Fruit fly (Drosophila melanogaster) whole organism, embryonic: ENCODE measurements around the gene REG.
A peak's percentile ranks its signal among the peaks of the same experiment; 100 is the strongest.

Experiments used
- Blimp-1 ChIP-seq: fragments of 200-800 bp; sonication (Bioruptor generic); optimal IDR thresholded peaks from 3 replicates; lab custom pipeline; 2018; ENCODE audit warnings: missing biosample characterization, missing genetic modification characterization, mild to moderate bottlenecking, moderate library complexity, missing genetic modification reagents
- C15 ChIP-seq: fragments of 200-800 bp; sonication (Bioruptor generic); IDR thresholded peaks from 3 replicates; pipeline ENCODE4 v1.3.6; 2022; ENCODE audit warnings: missing biosample characterization, missing genetic modification characterization
- CG10462 ChIP-seq: fragments of 200-800 bp; sonication (Bioruptor generic); optimal IDR thresholded peaks from 2 replicates; lab custom pipeline; 2016; ENCODE audit warnings: missing biosample characterization, missing genetic modification characterization
- CG10959 ChIP-seq: fragments of 200-800 bp; sonication (Bioruptor generic); IDR thresholded peaks from 2 replicates; pipeline ENCODE4 v1.3.6; 2022; ENCODE audit warnings: missing biosample characterization, missing genetic modification characterization
- CG11398 ChIP-seq: fragments of 200-800 bp; sonication (Bioruptor generic); optimal IDR thresholded peaks from 2 replicates; lab custom pipeline; 2016; ENCODE audit warnings: missing biosample characterization, missing genetic modification characterization
- CG11560 ChIP-seq: fragments of 200-800 bp; sonication (Bioruptor generic); IDR thresholded peaks from 3 replicates; pipeline ENCODE4 v1.3.6; 2022; ENCODE audit warnings: missing biosample characterization, missing genetic modification characterization
- CG13775 ChIP-seq: fragments of 200-800 bp; sonication (Bioruptor generic); optimal IDR thresholded peaks from 3 replicates; lab custom pipeline; 2017; ENCODE audit warnings: missing biosample characterization, mild to moderate bottlenecking, missing genetic modification characterization
- CG14441 ChIP-seq: fragments of 200-800 bp; sonication (Bioruptor generic); IDR thresholded peaks from 2 replicates; pipeline ENCODE4 v1.3.6; 2022; ENCODE audit warnings: missing biosample characterization, missing genetic modification characterization
- CG1603 ChIP-seq: fragments of 200-800 bp; sonication (Bioruptor generic); optimal IDR thresholded peaks from 2 replicates; lab custom pipeline; 2019; ENCODE audit warnings: missing biosample characterization, mild to moderate bottlenecking, missing genetic modification characterization, moderate library complexity
- CG17829 ChIP-seq: fragments of 200-800 bp; optimal IDR thresholded peaks from 2 replicates; lab custom pipeline; 2019; ENCODE audit warnings: missing biosample characterization, mild to moderate bottlenecking, missing genetic modification characterization, moderate library complexity
- CG18764 ChIP-seq: fragments of 200-800 bp; sonication (Bioruptor generic); optimal IDR thresholded peaks from 3 replicates; lab custom pipeline; 2016; ENCODE audit warnings: missing biosample characterization, missing genetic modification characterization
- CG2875 ChIP-seq: fragments of 200-800 bp; sonication (Bioruptor generic); optimal IDR thresholded peaks from 2 replicates; lab custom pipeline; 2017; ENCODE audit warnings: missing biosample characterization, mild to moderate bottlenecking, missing genetic modification characterization, missing genetic modification reagents
- CG31365 ChIP-seq: fragments of 200-800 bp; sonication (Bioruptor generic); optimal IDR thresholded peaks from 2 replicates; lab custom pipeline; 2018; ENCODE audit warnings: missing biosample characterization, mild to moderate bottlenecking, missing genetic modification characterization
- CG32772 ChIP-seq: fragments of 200-800 bp; sonication (Bioruptor generic); IDR thresholded peaks from 2 replicates; pipeline ENCODE4 v1.3.6; 2022; ENCODE audit warnings: missing biosample characterization, missing genetic modification characterization
- CG33213 ChIP-seq: fragments of 200-800 bp; sonication (Bioruptor generic); optimal IDR thresholded peaks from 3 replicates; lab custom pipeline; 2016; ENCODE audit warnings: missing biosample characterization, missing genetic modification characterization
- CG4360 ChIP-seq: fragments of 200-800 bp; sonication (Bioruptor generic); IDR thresholded peaks from 2 replicates; pipeline ENCODE4 v1.3.6; 2022; ENCODE audit warnings: missing biosample characterization, missing genetic modification characterization
- CG43689 ChIP-seq: fragments of 200-800 bp; sonication (Bioruptor generic); IDR thresholded peaks from 2 replicates; pipeline ENCODE4 v1.3.6; 2022; ENCODE audit warnings: missing biosample characterization, missing genetic modification characterization
- CG4730 ChIP-seq: fragments of 200-800 bp; sonication (Bioruptor generic); IDR thresholded peaks from 2 replicates; pipeline ENCODE4 v1.3.6; 2022; ENCODE audit warnings: missing biosample characterization, missing genetic modification characterization
- CG6765 ChIP-seq: fragments of 200-800 bp; sonication (Bioruptor generic); optimal IDR thresholded peaks from 3 replicates; lab custom pipeline; 2017; ENCODE audit warnings: missing biosample characterization, mild to moderate bottlenecking, missing genetic modification characterization
- CG8089 ChIP-seq: fragments of 200-800 bp; sonication (Bioruptor generic); optimal IDR thresholded peaks from 3 replicates; lab custom pipeline; 2016; ENCODE audit warnings: missing biosample characterization, missing genetic modification characterization
- CG9215 ChIP-seq: fragments of 200-800 bp; sonication (Bioruptor generic); IDR thresholded peaks from 2 replicates; pipeline ENCODE4 v1.3.6; 2022; ENCODE audit warnings: missing biosample characterization, missing genetic modification characterization
- CkIIα-i1 ChIP-seq: fragments of 200-800 bp; sonication (Bioruptor generic); IDR thresholded peaks from 2 replicates; pipeline ENCODE4 v1.3.6; 2022; ENCODE audit warnings: missing biosample characterization, missing genetic modification characterization
- Dbx ChIP-seq: fragments of 200-800 bp; sonication (Bioruptor generic); IDR thresholded peaks from 3 replicates; pipeline ENCODE4 v1.3.6; 2022; ENCODE audit warnings: missing biosample characterization, missing genetic modification characterization
- Deaf1 ChIP-seq: fragments of 200-800 bp; optimal IDR thresholded peaks from 3 replicates; lab custom pipeline; 2019; ENCODE audit warnings: missing biosample characterization, mild to moderate bottlenecking, missing genetic modification characterization, moderate library complexity
- Dfd ChIP-seq, 2 experiments: fragments of >200 bp; optimal IDR thresholded peaks; 2 replicates each; lab custom pipeline; 2017; ENCODE audit warnings: missing biosample characterization in 2 of 2, missing genetic modification characterization in 2 of 2
- E2f1 ChIP-seq: fragments of 200-800 bp; sonication (Bioruptor generic); IDR thresholded peaks from 2 replicates; pipeline ENCODE4 v1.3.6; 2022; ENCODE audit warnings: missing biosample characterization, missing genetic modification characterization
- ERR ChIP-seq: fragments of 200-800 bp; sonication (Bioruptor generic); optimal IDR thresholded peaks from 2 replicates; lab custom pipeline; 2016; ENCODE audit warnings: missing biosample characterization, missing genetic modification characterization
- Elba2 ChIP-seq: fragments of 200-800 bp; sonication (Bioruptor generic); optimal IDR thresholded peaks from 3 replicates; lab custom pipeline; 2016; ENCODE audit warnings: missing biosample characterization, missing genetic modification characterization
- Fer1 ChIP-seq: fragments of 200-800 bp; sonication (Bioruptor generic); optimal IDR thresholded peaks from 2 replicates; lab custom pipeline; 2017; ENCODE audit warnings: missing biosample characterization, mild to moderate bottlenecking, missing genetic modification characterization
- Hsf ChIP-seq: fragments of 200-800 bp; sonication (Bioruptor generic); optimal IDR thresholded peaks from 3 replicates; lab custom pipeline; 2016; ENCODE audit warnings: missing biosample characterization, missing genetic modification characterization
- Med ChIP-seq: fragments of 200-800 bp; sonication (Bioruptor generic); peaks from one replicate; lab custom pipeline; 2016; ENCODE audit warnings: missing biosample characterization, missing genetic modification characterization, mild to moderate bottlenecking, inconsistent platforms, moderate library complexity
- Rfx ChIP-seq: fragments of 200-800 bp; sonication (Bioruptor generic); IDR thresholded peaks from 2 replicates; pipeline ENCODE4 v1.3.6; 2022; ENCODE audit warnings: missing biosample characterization, missing genetic modification characterization
- Taf1 ChIP-seq: fragments of 200-800 bp; sonication (Bioruptor generic); IDR thresholded peaks from 2 replicates; pipeline ENCODE4 v1.3.6; 2022; ENCODE audit warnings: missing biosample characterization, missing genetic modification characterization
- Xrp1 ChIP-seq: fragments of 200-800 bp; sonication (Bioruptor generic); IDR thresholded peaks from 2 replicates; pipeline ENCODE4 v1.3.6; 2022; ENCODE audit warnings: missing biosample characterization, missing genetic modification characterization
- al ChIP-seq: fragments of 200-800 bp; sonication (Bioruptor generic); IDR thresholded peaks from 2 replicates; pipeline ENCODE4 v1.3.6; 2022; ENCODE audit warnings: missing biosample characterization, missing genetic modification characterization
- ara ChIP-seq: fragments of 200-800 bp; sonication (Bioruptor generic); IDR thresholded peaks from 2 replicates; pipeline ENCODE4 v1.3.6; 2022; ENCODE audit warnings: missing biosample characterization, missing genetic modification characterization
- bsh ChIP-seq, 2 experiments: fragments of 200-800 bp; sonication (Bioruptor generic); optimal IDR thresholded peaks; 2 replicates each; lab custom pipeline; 2017 to 2018; ENCODE audit warnings: mild to moderate bottlenecking in 2 of 2, missing biosample characterization in 2 of 2, missing genetic modification characterization in 2 of 2, moderate library complexity in 1 of 2
- dysf ChIP-seq: fragments of 200-800 bp; sonication (Bioruptor generic); IDR thresholded peaks from 3 replicates; pipeline ENCODE4 v1.3.6; 2022; ENCODE audit warnings: missing biosample characterization, missing genetic modification characterization
- gem ChIP-seq: fragments of 200-800 bp; sonication (Bioruptor generic); optimal IDR thresholded peaks from 2 replicates; lab custom pipeline; 2019; ENCODE audit warnings: missing biosample characterization, mild to moderate bottlenecking, missing genetic modification characterization, moderate library complexity
- gt ChIP-seq: fragments of 200-800 bp; sonication (Bioruptor generic); IDR thresholded peaks from 2 replicates; pipeline ENCODE4 v1.3.6; 2022; ENCODE audit warnings: missing biosample characterization, missing genetic modification characterization
- ind ChIP-seq: fragments of 200-800 bp; sonication (Bioruptor generic); optimal IDR thresholded peaks from 3 replicates; lab custom pipeline; 2016; ENCODE audit warnings: missing biosample characterization, missing genetic modification characterization
- jigr1 ChIP-seq: fragments of 200-800 bp; sonication (Bioruptor generic); IDR thresholded peaks from 3 replicates; pipeline ENCODE4 v1.3.6; 2022; ENCODE audit warnings: missing biosample characterization, missing genetic modification characterization
- kay ChIP-seq: fragments of 200-800 bp; sonication (Bioruptor generic); optimal IDR thresholded peaks from 2 replicates; lab custom pipeline; 2016; ENCODE audit warnings: missing biosample characterization, missing genetic modification characterization
- luna ChIP-seq: fragments of 200-800 bp; sonication (Bioruptor generic); optimal IDR thresholded peaks from 2 replicates; lab custom pipeline; 2016; ENCODE audit warnings: missing biosample characterization, missing genetic modification characterization
- sd ChIP-seq: fragments of 200-800 bp; sonication (Bioruptor generic); optimal IDR thresholded peaks from 3 replicates; lab custom pipeline; 2018; ENCODE audit warnings: missing biosample characterization, mild to moderate bottlenecking, missing genetic modification characterization, moderate library complexity
- sens-2 ChIP-seq: fragments of 200-800 bp; sonication (Bioruptor generic); IDR thresholded peaks from 2 replicates; pipeline ENCODE4 v1.3.6; 2022; ENCODE audit warnings: missing biosample characterization, missing genetic modification characterization
- slbo ChIP-seq: fragments of 200-800 bp; sonication (Bioruptor generic); IDR thresholded peaks from 2 replicates; pipeline ENCODE4 v1.3.6; 2022; ENCODE audit warnings: missing biosample characterization, missing genetic modification characterization
- sug ChIP-seq: fragments of 200-800 bp; optimal IDR thresholded peaks from 2 replicates; lab custom pipeline; 2019; ENCODE audit warnings: missing biosample characterization, mild to moderate bottlenecking, missing genetic modification characterization, moderate library complexity
- wor ChIP-seq: fragments of 200-800 bp; sonication (Bioruptor generic); IDR thresholded peaks from 2 replicates; pipeline ENCODE4 v1.3.6; 2022; ENCODE audit warnings: missing biosample characterization, missing genetic modification characterization
- yki ChIP-seq: fragments of >200 bp; optimal IDR thresholded peaks from 3 replicates; lab custom pipeline; 2018

REG gene

DNA sequence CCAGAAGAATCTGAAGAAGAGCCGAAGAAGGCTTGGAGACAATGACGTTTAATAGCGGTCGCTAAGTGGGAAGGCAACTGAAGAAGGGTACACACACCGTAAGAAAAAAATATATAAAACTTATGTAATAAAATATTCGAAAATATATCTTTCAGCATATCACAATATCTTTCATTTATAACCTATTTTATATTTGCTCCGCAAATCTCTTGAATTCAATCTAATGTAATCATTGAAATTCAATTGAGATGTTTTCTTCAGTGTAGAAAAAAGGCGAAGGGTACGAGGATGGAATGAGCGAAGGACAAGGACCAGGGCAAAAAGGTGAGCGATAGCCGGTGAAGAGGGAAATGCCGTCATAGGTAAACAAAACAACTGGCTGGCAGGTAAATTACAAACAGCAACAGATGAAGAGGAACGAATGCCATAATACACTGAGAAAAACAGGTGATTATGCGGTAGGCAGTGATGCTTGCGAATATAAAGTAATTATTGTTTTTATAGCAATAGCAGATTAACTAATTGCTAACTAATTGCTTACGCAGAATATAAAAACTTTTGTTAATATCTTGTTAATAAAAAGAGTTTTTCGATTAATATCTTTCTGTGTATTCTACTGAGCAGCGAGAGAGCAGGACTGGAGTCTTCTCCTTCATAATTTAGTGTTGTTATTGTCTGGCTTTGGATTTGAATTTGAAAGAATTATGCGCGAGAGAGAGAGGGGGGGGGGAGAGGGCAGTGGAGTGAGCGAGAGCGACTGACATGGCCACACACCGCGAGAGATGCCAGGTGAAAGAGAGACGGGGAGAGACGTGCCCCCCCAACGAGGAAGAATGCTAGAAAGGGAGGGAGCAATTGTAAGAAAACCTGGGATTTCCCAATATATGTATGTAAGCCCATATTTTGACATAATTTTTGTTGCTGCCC lies 21.9 kb downstream of the REG start (continued):
- TF ChIP-seq CG4730 (GFP tag; lab: Robert Waterston, UW) (peak; percentile 81), CG11560 (peak; percentile 58; the same call in 1 of the 3 replicates), CG32772 (peak; percentile 81), CG18764 (GFP tag; lab: Kevin White, UChicago) (peak; percentile 42), CG8089 (GFP tag; lab: Kevin White, UChicago) (peak; percentile 73), CG1603 (peak; percentile 79), CG9215 (GFP tag; lab: Robert Waterston, UW) (peak; percentile 76), CG43689 (GFP tag; lab: Robert Waterston, UW) (peak; percentile 57; the same call in 1 of the 2 replicates), CG31365 (no peak), wor (peak; percentile 47), Med (GFP tag; lab: Kevin White, UChicago) (peak; percentile 96), gt (GFP tag; lab: Robert Waterston, UW) (peak; percentile 65), C15 (GFP tag; lab: Robert Waterston, UW) (no peak), CG6765 (GFP tag; lab: Kevin White, UChicago) (no peak), Elba2 (peak; percentile 80), Taf1 (GFP tag; lab: Robert Waterston, UW) (0 out of 2 replicates have a peak, but pooled peaks have one; percentile 29), al (peak; percentile 51; the same call in 1 of the 2 replicates), CG14441 (GFP tag; lab: Robert Waterston, UW) (peak; percentile 67), yki (no peak), sug (tag; lab: Kevin White, UChicago) (peak; percentile 34), ind (GFP tag; lab: Kevin White, UChicago) (peak; percentile 63), Hsf (peak; percentile 84), sens-2 (peak; percentile 83), ERR (GFP tag; lab: Kevin White, UChicago) (peak; percentile 59), CG2875 (peak; percentile 72), CG10959 (GFP tag; lab: Robert Waterston, UW) (peak; percentile 94), bsh (GFP tag; optimal IDR thresholded peaks at IDR 0.05; lab: Kevin White, UChicago) (peak; percentile 35 to 84), CG11398 (GFP tag; lab: Kevin White, UChicago) (peak; percentile 62), Deaf1 (tag; lab: Kevin White, UChicago) (peak; percentile 52), CG10462 (GFP tag; lab: Kevin White, UChicago) (peak; percentile 47), luna (no peak), Blimp-1 (GFP tag; lab: Kevin White, UChicago) (peak; percentile 84), CG13775 (GFP tag; lab: Kevin White, UChicago) (peak; percentile 89), CG17829 (tag; lab: Kevin White, UChicago) (peak; percentile 91), kay (GFP tag; lab: Kevin White, UChicago) (peak; percentile 60), Dbx (GFP tag; lab: Robert Waterston, UW) (peak; percentile 79), slbo (peak; percentile 78), E2f1 (GFP tag; lab: Robert Waterston, UW) (peak; percentile 79), gem (peak; percentile 89), Rfx (GFP tag; lab: Robert Waterston, UW) (peak; percentile 73), jigr1 (GFP tag; lab: Robert Waterston, UW) (peak; percentile 52; the same call in 1 of the 3 replicates), Dfd (GFP tag; optimal IDR thresholded peaks at IDR 0.05; lab: Kevin White, UChicago) (no peak), sd (tag; lab: Kevin White, UChicago) (peak; percentile 10), ara (GFP tag; lab: Robert Waterston, UW) (peak; percentile 88), CkIIα-i1 (GFP tag; lab: Robert Waterston, UW) (no peak), CG4360 (GFP tag; lab: Robert Waterston, UW) (peak; percentile 39; the same call in 1 of the 2 replicates), Fer1 (GFP tag; lab: Kevin White, UChicago) (peak; percentile 51), dysf (GFP tag; lab: Robert Waterston, UW) (peak; percentile 74; the same call in 2 of the 3 replicates), Xrp1 (GFP tag; lab: Robert Waterston, UW) (peak; percentile 91), CG33213 (peak; percentile 72)
